Fruit fly (Drosophila melanogaster): ENCODE results near the gene CG15362.

dm6 chr2L:1989278-1989918 is 8.4 kb downstream of the CG15362 start:
- TF ChIP-seq cnc (optimal IDR thresholded peaks at IDR 0.05): peak in 1 of 2 experiments; percentile 25
- TF ChIP-seq CG1620 (GFP tag; optimal IDR thresholded peaks at IDR 0.05): no peak
- no peak for TF ChIP-seq Mnt (GFP tag; optimal IDR thresholded peaks at IDR 0.05)
- TF ChIP-seq pad (GFP tag; optimal IDR thresholded peaks at IDR 0.05): no peak
- TF ChIP-seq CG5204 (GFP tag; optimal IDR thresholded peaks at IDR 0.05): no peak
- TF ChIP-seq ovo (GFP tag; optimal IDR thresholded peaks at IDR 0.05): no peak

Data from whole organism, adult.